Fruit fly (Drosophila melanogaster) whole organism, wandering third instar larva: ENCODE data around the gene CG43732.

Experiments used
- Abd-B ChIP-seq: fragments of >200 bp; optimal IDR thresholded peaks from 2 replicates; lab custom pipeline; 2017; ENCODE audit warnings: missing biosample characterization, missing genetic modification characterization
- CG32264 ChIP-seq: fragments of 200-800 bp; sonication (Bioruptor generic); optimal IDR thresholded peaks from 2 replicates; lab custom pipeline; 2016; ENCODE audit warnings: missing biosample characterization, missing genetic modification characterization
- CG9705 ChIP-seq: fragments of 200-800 bp; sonication (Bioruptor generic); optimal IDR thresholded peaks from 2 replicates; lab custom pipeline; 2018; ENCODE audit warnings: missing biosample characterization, mild to moderate bottlenecking, missing genetic modification characterization
- CrebA ChIP-seq: fragments of 200-800 bp; sonication (Bioruptor generic); optimal IDR thresholded peaks from 2 replicates; lab custom pipeline; 2016; ENCODE audit warnings: missing biosample characterization, mild to moderate bottlenecking, missing genetic modification characterization, borderline replicate concordance
- Dfd ChIP-seq: fragments of >200 bp; optimal IDR thresholded peaks from 2 replicates; lab custom pipeline; 2017; ENCODE audit warnings: missing biosample characterization, missing genetic modification characterization
- Dif ChIP-seq: fragments of 200-275, 200-300 bp; sonication (Bioruptor generic); optimal IDR thresholded peaks from 2 replicates; lab custom pipeline; 2018; ENCODE audit warnings: missing biosample characterization, missing genetic modification characterization; ENCODE audit not compliant: partially characterized antibody
- GATAd ChIP-seq: sonication (Bioruptor generic); optimal IDR thresholded peaks from 2 replicates; lab custom pipeline; 2016; ENCODE audit warnings: missing biosample characterization, missing genetic modification characterization
- HLH106 ChIP-seq: fragments of 200-800 bp; optimal IDR thresholded peaks from 3 replicates; lab custom pipeline; 2019; ENCODE audit warnings: missing biosample characterization, mild to moderate bottlenecking, missing genetic modification characterization, moderate library complexity
- Hnf4 ChIP-seq: fragments of 200-800 bp; sonication (Bioruptor generic); optimal IDR thresholded peaks from 2 replicates; lab custom pipeline; 2016; ENCODE audit warnings: missing biosample characterization, mild to moderate bottlenecking, missing genetic modification characterization
- Hr78 ChIP-seq: fragments of >200 bp; optimal IDR thresholded peaks from 2 replicates; lab custom pipeline; 2017; ENCODE audit warnings: missing biosample characterization, missing genetic modification characterization
- Hr83 ChIP-seq: fragments of 200-300 bp; sonication (Bioruptor generic); optimal IDR thresholded peaks from 2 replicates; lab custom pipeline; 2016; ENCODE audit warnings: missing biosample characterization, mild to moderate bottlenecking, missing genetic modification characterization, moderate library complexity; ENCODE audit not compliant: poor library complexity, severe bottlenecking
- Jra ChIP-seq: sonication (Bioruptor generic); optimal IDR thresholded peaks from 2 replicates; lab custom pipeline; 2016; ENCODE audit warnings: missing biosample characterization, missing genetic modification characterization
- Mio ChIP-seq: sonication (Bioruptor generic); optimal IDR thresholded peaks from 2 replicates; lab custom pipeline; 2016; ENCODE audit warnings: missing biosample characterization, missing genetic modification characterization
- Myc ChIP-seq: fragments of >200 bp; optimal IDR thresholded peaks from 2 replicates; lab custom pipeline; 2017
- N ChIP-seq: fragments of >200 bp; optimal IDR thresholded peaks from 2 replicates; lab custom pipeline; 2018; ENCODE audit warnings: missing biosample characterization, missing external identifiers, missing genetic modification characterization
- OdsH ChIP-seq: fragments of 200-800 bp; sonication (Bioruptor generic); optimal IDR thresholded peaks from 2 replicates; lab custom pipeline; 2016; ENCODE audit warnings: missing biosample characterization, mild to moderate bottlenecking, missing genetic modification characterization
- Rel ChIP-seq, 2 experiments: fragments of 200-800 bp; sonication (Bioruptor generic) in 1 of 2; optimal IDR thresholded peaks; 2 replicates in 1 of 2; 3 replicates in 1 of 2; lab custom pipeline; 2016 to 2019; ENCODE audit warnings: mild to moderate bottlenecking in 2 of 2, missing biosample characterization in 2 of 2, missing genetic modification characterization in 2 of 2, moderate library complexity in 1 of 2
- Sp1 ChIP-seq: fragments of 200-800 bp; sonication (Bioruptor generic); optimal IDR thresholded peaks from 3 replicates; lab custom pipeline; 2019; ENCODE audit warnings: missing biosample characterization, mild to moderate bottlenecking, missing genetic modification characterization, moderate library complexity
- Vsx2 ChIP-seq: fragments of 200-300, 225-300 bp; sonication (Bioruptor generic); optimal IDR thresholded peaks from 2 replicates; lab custom pipeline; 2018; ENCODE audit warnings: missing biosample characterization, missing genetic modification characterization; ENCODE audit not compliant: partially characterized antibody
- br ChIP-seq: fragments of 200-800 bp; sonication (Bioruptor generic); optimal IDR thresholded peaks from 2 replicates; lab custom pipeline; 2016; ENCODE audit warnings: missing biosample characterization, missing genetic modification characterization
- brk ChIP-seq: fragments of 200-800 bp; sonication (Bioruptor generic); optimal IDR thresholded peaks from 2 replicates; lab custom pipeline; 2016; ENCODE audit warnings: missing biosample characterization, mild to moderate bottlenecking, missing genetic modification characterization
- dl ChIP-seq, 2 experiments: fragments of 175-275, 200-275 bp in 1 of 2; fragments of 200-275 bp in 1 of 2; sonication (Bioruptor generic); optimal IDR thresholded peaks; lab custom pipeline; 2018; ENCODE audit warnings: mild to moderate bottlenecking in 2 of 2, missing biosample characterization in 2 of 2, missing genetic modification characterization in 2 of 2, moderate library complexity in 2 of 2; ENCODE audit not compliant: partially characterized antibody in 2 of 2, insufficient read depth in 1 of 2
- dmrt93B ChIP-seq: fragments of 200-800 bp; sonication (Bioruptor generic); optimal IDR thresholded peaks from 2 replicates; lab custom pipeline; 2018; ENCODE audit warnings: missing biosample characterization, mild to moderate bottlenecking, missing genetic modification characterization
- dsf ChIP-seq: sonication (Bioruptor generic); optimal IDR thresholded peaks from 2 replicates; lab custom pipeline; 2016; ENCODE audit warnings: missing biosample characterization, missing genetic modification characterization, borderline replicate concordance
- ey ChIP-seq: fragments of 200-800 bp; sonication (Bioruptor generic); optimal IDR thresholded peaks from 2 replicates; lab custom pipeline; 2016; ENCODE audit warnings: missing biosample characterization, missing genetic modification characterization
- foxo ChIP-seq, 2 experiments: fragments of 200-800 bp; sonication (Bioruptor generic); optimal IDR thresholded peaks; 2 replicates in 1 of 2; 3 replicates in 1 of 2; lab custom pipeline; 2016 to 2017; ENCODE audit warnings: missing biosample characterization in 2 of 2, missing genetic modification characterization in 2 of 2
- fru ChIP-seq: fragments of 200-800 bp; sonication (Bioruptor generic); optimal IDR thresholded peaks from 3 replicates; lab custom pipeline; 2016; ENCODE audit warnings: missing biosample characterization, mild to moderate bottlenecking, missing genetic modification characterization
- h ChIP-seq: fragments of 200-800 bp; sonication (Bioruptor generic); optimal IDR thresholded peaks from 3 replicates; lab custom pipeline; 2016; ENCODE audit warnings: missing biosample characterization, mild to moderate bottlenecking, missing genetic modification characterization
- jim ChIP-seq: fragments of 175-275, 200-325 bp; sonication (Bioruptor generic); optimal IDR thresholded peaks from 2 replicates; lab custom pipeline; 2016; ENCODE audit warnings: missing biosample characterization, mild to moderate bottlenecking, missing genetic modification characterization
- lola ChIP-seq: fragments of >200 bp; optimal IDR thresholded peaks from 2 replicates; lab custom pipeline; 2017; ENCODE audit warnings: missing biosample characterization, missing genetic modification characterization
- pan ChIP-seq: fragments of >200 bp; optimal IDR thresholded peaks from 2 replicates; lab custom pipeline; 2017
- psq ChIP-seq: fragments of 200-800 bp; sonication (Bioruptor generic); optimal IDR thresholded peaks from 3 replicates; lab custom pipeline; 2017; ENCODE audit warnings: missing biosample characterization, mild to moderate bottlenecking, missing genetic modification characterization, moderate library complexity
- rgr ChIP-seq: fragments of 200-800 bp; sonication (Bioruptor generic); optimal IDR thresholded peaks from 3 replicates; lab custom pipeline; 2016; ENCODE audit warnings: missing biosample characterization, mild to moderate bottlenecking, missing genetic modification characterization
- sage ChIP-seq: fragments of 200-800 bp; sonication (Bioruptor generic); optimal IDR thresholded peaks from 2 replicates; lab custom pipeline; 2016; ENCODE audit warnings: missing biosample characterization, mild to moderate bottlenecking, missing genetic modification characterization
- sv ChIP-seq: fragments of 200-800 bp; sonication (Bioruptor generic); optimal IDR thresholded peaks from 3 replicates; lab custom pipeline; 2016; ENCODE audit warnings: missing biosample characterization, missing genetic modification characterization
- tai ChIP-seq: sonication (Bioruptor generic); optimal IDR thresholded peaks from 2 replicates; lab custom pipeline; 2016; ENCODE audit warnings: missing biosample characterization, missing genetic modification characterization
- usp ChIP-seq: fragments of >200 bp; optimal IDR thresholded peaks from 2 replicates; lab custom pipeline; 2017; ENCODE audit warnings: missing biosample characterization, missing genetic modification characterization
- woc ChIP-seq: sonication (Bioruptor generic); optimal IDR thresholded peaks from 2 replicates; lab custom pipeline; 2016; ENCODE audit warnings: missing biosample characterization, mild to moderate bottlenecking, missing genetic modification characterization

CG43732 gene

DNA sequence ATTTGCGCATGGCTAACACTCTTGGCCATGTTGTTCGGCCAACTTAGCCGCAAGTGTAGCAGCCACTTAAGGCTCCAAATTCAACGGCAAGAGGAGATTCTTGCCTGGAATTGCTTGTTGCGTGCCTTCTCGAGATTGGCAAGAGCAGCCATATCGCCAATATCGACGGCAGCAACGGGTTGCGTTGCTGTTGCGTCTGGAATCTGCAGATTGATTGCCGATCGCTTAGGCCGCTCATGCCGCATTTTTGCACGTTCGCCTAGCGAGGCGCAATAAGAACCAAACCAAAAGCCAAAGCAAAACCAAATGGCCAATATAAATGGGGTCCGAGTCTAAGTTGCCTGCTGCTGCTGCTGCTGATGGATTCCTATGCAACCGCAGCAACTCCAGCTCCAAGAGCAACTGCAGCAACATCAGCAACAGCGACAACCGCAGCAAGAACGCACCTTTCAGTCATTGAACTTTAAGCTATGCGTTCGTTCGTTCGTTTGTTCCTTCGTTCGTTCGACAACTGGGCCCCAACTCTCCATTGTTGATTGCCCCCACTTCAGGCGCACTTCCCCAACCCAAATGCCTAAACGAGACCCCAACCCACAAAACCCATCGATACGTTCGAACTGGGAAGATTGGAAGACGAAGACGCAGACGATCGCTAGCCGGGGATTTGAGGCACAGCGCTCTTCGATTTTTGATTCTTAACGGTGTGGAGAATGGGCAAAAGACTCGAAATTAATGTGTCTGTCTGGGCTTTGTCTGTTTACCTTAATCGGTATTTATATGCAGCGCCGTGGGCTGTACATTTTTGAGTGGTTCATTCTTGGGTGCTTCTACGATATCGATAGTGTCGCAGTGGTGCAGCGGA lies 39.2 kb downstream of the CG43732 start:
- TF ChIP-seq Hr83 (no peak), br (GFP tag; lab: Kevin White, UChicago) (no peak), Vsx2 (GFP tag; lab: Kevin White, UChicago) (no peak), pan (lab: Kevin White, UChicago) (no peak), HLH106 (tag; lab: Kevin White, UChicago) (no peak), Abd-B (GFP tag; lab: Kevin White, UChicago) (no peak), woc (GFP tag; lab: Kevin White, UChicago) (no peak), fru (GFP tag; lab: Kevin White, UChicago) (no peak), N (GFP tag; lab: Kevin White, UChicago) (no peak), psq (GFP tag; lab: Kevin White, UChicago) (no peak), Rel (GFP tag; optimal IDR thresholded peaks at IDR 0.05; lab: Kevin White, UChicago) (no peak), Rel (tag; optimal IDR thresholded peaks at IDR 0.05; lab: Kevin White, UChicago) (no peak), usp (no peak), CG32264 (GFP tag; lab: Kevin White, UChicago) (no peak), lola (GFP tag; lab: Kevin White, UChicago) (no peak), Dfd (GFP tag; lab: Kevin White, UChicago) (no peak)

DNA sequence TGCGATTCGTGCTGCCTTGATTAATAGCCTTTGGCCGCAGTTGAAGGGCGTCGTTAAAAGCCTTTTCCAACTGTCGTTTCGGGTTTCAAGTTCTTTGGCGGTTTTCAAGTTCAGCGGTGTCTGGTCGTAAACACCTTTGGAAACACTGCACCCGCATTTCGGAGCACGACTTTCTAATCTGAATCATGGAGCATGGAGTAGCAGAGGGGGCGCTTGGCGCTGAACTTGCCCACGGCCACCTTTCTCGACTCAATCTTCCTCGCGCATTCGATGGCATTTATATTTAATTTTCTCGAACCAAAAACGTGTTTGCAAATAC lies 39.8 kb downstream of the CG43732 start:
- TF ChIP-seq Rel (GFP tag; optimal IDR thresholded peaks at IDR 0.05; lab: Kevin White, UChicago) (no peak), Rel (tag; optimal IDR thresholded peaks at IDR 0.05; lab: Kevin White, UChicago) (no peak), Hr78 (GFP tag; lab: Kevin White, UChicago) (no peak), h (GFP tag; lab: Kevin White, UChicago) (no peak), foxo (GFP tag; optimal IDR thresholded peaks at IDR 0.05; lab: Kevin White, UChicago) (no peak), jim (GFP tag; lab: Kevin White, UChicago) (no peak), usp (no peak), OdsH (GFP tag; lab: Kevin White, UChicago) (no peak), pan (lab: Kevin White, UChicago) (no peak), psq (GFP tag; lab: Kevin White, UChicago) (no peak), sage (GFP tag; lab: Kevin White, UChicago) (no peak), lola (GFP tag; lab: Kevin White, UChicago) (no peak), Myc (lab: Kevin White, UChicago) (no peak), N (GFP tag; lab: Kevin White, UChicago) (no peak), Hr83 (no peak), Hnf4 (GFP tag; lab: Kevin White, UChicago) (no peak)

DNA sequence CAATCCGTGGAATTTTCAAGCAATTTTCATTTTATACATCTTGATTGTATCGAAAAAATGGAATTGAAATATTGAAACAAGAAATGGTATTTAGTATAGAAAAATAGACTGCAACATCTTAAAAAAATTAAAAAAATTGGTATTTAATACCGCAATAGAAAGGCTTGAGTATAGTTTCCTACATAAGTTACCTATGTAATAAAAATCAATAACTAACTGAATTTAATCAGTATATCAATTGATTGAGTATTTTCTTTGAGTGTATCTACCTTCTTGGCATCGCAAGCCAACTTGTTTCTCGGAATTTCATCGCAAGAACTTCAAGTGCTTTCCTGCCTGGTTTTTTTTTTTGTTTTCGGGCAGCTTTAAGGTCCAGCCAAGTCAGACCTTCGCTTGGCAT lies 40.5 kb downstream of the CG43732 start:
- TF ChIP-seq usp, result no peak
- TF ChIP-seq Rel (GFP tag; optimal IDR thresholded peaks at IDR 0.05; lab: Kevin White, UChicago), result no peak
- TF ChIP-seq Rel (tag; optimal IDR thresholded peaks at IDR 0.05; lab: Kevin White, UChicago), result no peak
- no peak for TF ChIP-seq CrebA
- peak; percentile 66 for TF ChIP-seq h (GFP tag; lab: Kevin White, UChicago)
- peak; percentile 58 for TF ChIP-seq HLH106 (tag; lab: Kevin White, UChicago)
- TF ChIP-seq pan (lab: Kevin White, UChicago), result no peak
- no peak for TF ChIP-seq tai (GFP tag; lab: Kevin White, UChicago)
- no peak for TF ChIP-seq CG9705 (GFP tag; lab: Kevin White, UChicago)
- peak; percentile 24 for TF ChIP-seq Jra (GFP tag; lab: Kevin White, UChicago)
- no peak for TF ChIP-seq GATAd (GFP tag; lab: Kevin White, UChicago)
- TF ChIP-seq Sp1 (GFP tag; lab: Kevin White, UChicago), result peak; percentile 77
- peak; percentile 52 for TF ChIP-seq br (GFP tag; lab: Kevin White, UChicago)
- TF ChIP-seq Mio, result no peak
- peak; percentile 49 for TF ChIP-seq Hnf4 (GFP tag; lab: Kevin White, UChicago)
- TF ChIP-seq ey (GFP tag; lab: Kevin White, UChicago), result peak; percentile 64
- TF ChIP-seq OdsH (GFP tag; lab: Kevin White, UChicago), result peak; percentile 67
- TF ChIP-seq Dfd (GFP tag; lab: Kevin White, UChicago), result no peak
- TF ChIP-seq Myc (lab: Kevin White, UChicago), result no peak
- TF ChIP-seq foxo (GFP tag; optimal IDR thresholded peaks at IDR 0.05; lab: Kevin White, UChicago), result peak in 1 of 2 experiments; percentile 76
- TF ChIP-seq dmrt93B (GFP tag; lab: Kevin White, UChicago), result peak; percentile 33
- no peak for TF ChIP-seq Vsx2 (GFP tag; lab: Kevin White, UChicago)
- TF ChIP-seq psq (GFP tag; lab: Kevin White, UChicago), result peak; percentile 60
- no peak for TF ChIP-seq sv (GFP tag; lab: Kevin White, UChicago)
- TF ChIP-seq jim (GFP tag; lab: Kevin White, UChicago), result no peak
- TF ChIP-seq Abd-B (GFP tag; lab: Kevin White, UChicago), result no peak
- no peak for TF ChIP-seq Hr78 (GFP tag; lab: Kevin White, UChicago)
- peak; percentile 15 for TF ChIP-seq brk (GFP tag; lab: Kevin White, UChicago)
- TF ChIP-seq dl (GFP tag; optimal IDR thresholded peaks at IDR 0.05; lab: Kevin White, UChicago; ENCODE audit: insufficient read depth in 1 of 2, partially characterized antibody in 2 of 2), result no peak
- TF ChIP-seq Dif (GFP tag; lab: Kevin White, UChicago), result no peak
- no peak for TF ChIP-seq dsf (GFP tag; lab: Kevin White, UChicago)
- no peak for TF ChIP-seq N (GFP tag; lab: Kevin White, UChicago)
- TF ChIP-seq rgr (GFP tag; lab: Kevin White, UChicago), result peak; percentile 55
- no peak for TF ChIP-seq CG32264 (GFP tag; lab: Kevin White, UChicago)
- TF ChIP-seq lola (GFP tag; lab: Kevin White, UChicago), result no peak
- TF ChIP-seq Hr83, result no peak
- TF ChIP-seq fru (GFP tag; lab: Kevin White, UChicago), result peak; percentile 80
- peak; percentile 7 for TF ChIP-seq sage (GFP tag; lab: Kevin White, UChicago)
- peak; percentile 75 for TF ChIP-seq woc (GFP tag; lab: Kevin White, UChicago)
